Worm (Caenorhabditis elegans): ENCODE measurements around the gene F55C5.10.

- TF ChIP-seq him-1 (tag; optimal IDR thresholded peaks at IDR 0.05) = no peak
- TF ChIP-seq dao-5 (tag; optimal IDR thresholded peaks at IDR 0.05) = no peak
- TF ChIP-seq W03F9.2 (tag; optimal IDR thresholded peaks at IDR 0.05) = no peak
Observed at ce11 chrV:12244980-12245742, 38.1 kb upstream of the F55C5.10 start, which contains the start of the genes T04H1.13, slfl-5 and rad-50.

All from whole organism, L4/young adult.